Fruit fly (Drosophila melanogaster): ENCODE measurements around the gene mtg.

Gene mtg

DNA sequence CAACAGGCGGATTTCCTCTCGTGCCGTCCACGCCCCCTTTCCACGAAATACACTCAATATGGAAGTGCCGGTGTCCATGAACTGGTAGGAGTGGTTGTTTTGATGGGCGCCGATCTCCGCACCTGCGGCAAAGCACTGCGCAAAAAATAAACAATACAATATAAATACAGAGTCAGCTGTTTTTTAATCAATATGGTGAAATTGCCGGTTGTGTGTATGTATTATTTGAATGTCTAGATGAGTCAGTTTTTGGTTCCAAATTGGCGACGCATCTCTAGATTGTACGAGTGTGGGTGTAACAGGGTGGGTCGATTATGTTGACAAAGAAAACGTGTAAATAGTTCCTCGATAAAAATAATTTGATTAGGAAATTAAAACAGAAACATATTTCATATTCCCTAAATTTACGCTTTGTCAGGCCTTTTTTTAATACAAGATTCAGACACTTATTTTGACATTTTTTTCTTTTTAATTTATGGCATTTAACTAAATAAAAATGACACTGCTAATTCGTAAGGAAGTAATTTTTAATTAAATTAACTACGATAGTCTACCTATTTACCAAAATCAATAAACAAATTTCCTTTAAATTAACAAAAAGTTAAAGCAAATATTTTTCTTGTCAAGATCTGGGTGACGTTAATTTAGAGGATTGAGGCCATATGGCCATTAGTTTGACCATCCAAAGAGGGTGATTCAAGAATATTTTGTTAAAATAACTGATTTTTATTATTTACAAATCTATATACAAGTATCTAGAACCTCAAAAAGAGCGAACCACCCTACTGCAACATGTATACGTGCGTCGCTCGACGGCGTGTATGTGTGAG, 10.6 kb upstream of the mtg start (continued):
- TF ChIP-seq emc (GFP tag; optimal IDR thresholded peaks at IDR 0.05) (peak; percentile 21), sc (optimal IDR thresholded peaks at IDR 0.05) (no peak), sc (GFP tag; optimal IDR thresholded peaks at IDR 0.05) (peak; percentile 87), peb (GFP tag; IDR thresholded peaks at IDR 0.05) (peak; percentile 50; the same call in 1 of the 2 replicates), CG4282 (GFP tag; optimal IDR thresholded peaks at IDR 0.05) (no peak), CG3726 (GFP tag; IDR thresholded peaks at IDR 0.05) (peak; percentile 62; the same call in 1 of the 3 replicates), dimm (GFP tag; IDR thresholded peaks at IDR 0.05) (no peak), CG8765 (GFP tag; IDR thresholded peaks at IDR 0.05) (peak; percentile 49; the same call in 1 of the 2 replicates), cad (GFP tag; optimal IDR thresholded peaks at IDR 0.05) (no peak), Ets97D (GFP tag; optimal IDR thresholded peaks at IDR 0.05) (no peak), row (GFP tag; IDR thresholded peaks at IDR 0.05) (peak; percentile 77), MESR4 (GFP tag; optimal IDR thresholded peaks at IDR 0.05) (no peak), CG17568 (GFP tag; optimal IDR thresholded peaks at IDR 0.05) (peak; percentile 99), hbn (GFP tag; IDR thresholded peaks at IDR 0.05; ENCODE audit: partially characterized antibody) (no peak), wek (GFP tag; optimal IDR thresholded peaks at IDR 0.05) (no peak), D19B (GFP tag; optimal IDR thresholded peaks at IDR 0.05) (peak; percentile 83), CG10267 (tag; optimal IDR thresholded peaks at IDR 0.05) (peak; percentile 85), aop (GFP tag; IDR thresholded peaks at IDR 0.05) (no peak), CG9797 (GFP tag; optimal IDR thresholded peaks at IDR 0.05) (no peak), Usf (GFP tag; optimal IDR thresholded peaks at IDR 0.05) (peak; percentile 75), Hey (tag; optimal IDR thresholded peaks at IDR 0.05) (no peak), D (optimal IDR thresholded peaks at IDR 0.05) (no peak), D (GFP tag; optimal IDR thresholded peaks at IDR 0.05) (peak; percentile 93), rib (GFP tag; IDR thresholded peaks at IDR 0.05) (peak; percentile 41; the same call in 1 of the 2 replicates), CG6854 (GFP tag; optimal IDR thresholded peaks at IDR 0.05) (peak; percentile 92), Scr (GFP tag; IDR thresholded peaks at IDR 0.05; ENCODE audit: partially characterized antibody) (no peak), CG4404 (GFP tag; IDR thresholded peaks at IDR 0.05) (peak; percentile 56), ttk (GFP tag; IDR thresholded peaks at IDR 0.05) (peak; percentile 51), Sry-δ (GFP tag; optimal IDR thresholded peaks at IDR 0.05) (peak; percentile 28), CG10209 (GFP tag; optimal IDR thresholded peaks at IDR 0.05) (peak; percentile 92), kay (GFP tag; optimal IDR thresholded peaks at IDR 0.05) (peak; percentile 81), CG17359 (tag; optimal IDR thresholded peaks at IDR 0.05) (peak; percentile 87), CG2202 (tag; optimal IDR thresholded peaks at IDR 0.05) (peak; percentile 51), gem (tag; optimal IDR thresholded peaks at IDR 0.05) (peak; percentile 95), HLHmδ (GFP tag; optimal IDR thresholded peaks at IDR 0.05) (no peak), Atf-2 (GFP tag; optimal IDR thresholded peaks at IDR 0.05) (peak; percentile 72), CG4424 (GFP tag; optimal IDR thresholded peaks at IDR 0.05) (peak; percentile 93), trh (GFP tag; optimal IDR thresholded peaks at IDR 0.05) (peak; percentile 54), CG10274 (GFP tag; optimal IDR thresholded peaks at IDR 0.05) (peak; percentile 77), pho (GFP tag; optimal IDR thresholded peaks at IDR 0.05) (peak; percentile 87), CG11695 (GFP tag; IDR thresholded peaks at IDR 0.05) (peak; percentile 72), Camta (GFP tag; optimal IDR thresholded peaks at IDR 0.05) (peak; percentile 81), Mad (GFP tag; optimal IDR thresholded peaks at IDR 0.05) (peak; percentile 72), CG10462 (GFP tag; optimal IDR thresholded peaks at IDR 0.05) (peak; percentile 78), gcm (GFP tag; optimal IDR thresholded peaks at IDR 0.05) (peak; percentile 89), CG16815 (GFP tag; optimal IDR thresholded peaks at IDR 0.05) (peak; percentile 78), CG11247 (GFP tag; IDR thresholded peaks at IDR 0.05) (peak; percentile 50), lbe (GFP tag; optimal IDR thresholded peaks at IDR 0.05) (peak; percentile 56), toy (GFP tag; IDR thresholded peaks at IDR 0.05) (no peak), CG34376 (GFP tag; optimal IDR thresholded peaks at IDR 0.05) (peak; percentile 89), CTCF (GFP tag; optimal IDR thresholded peaks at IDR 0.05) (peak; percentile 47)

Measured in whole organism, embryonic.